Fruit fly (Drosophila melanogaster) whole organism, embryonic: Measurements from ENCODE around the gene Lsd-1.

ENCODE experiments used
- Adf1 ChIP-seq: fragments of 200-800 bp; sonication (Bioruptor generic); IDR thresholded peaks from 2 replicates; pipeline ENCODE4 v1.3.6; 2022; ENCODE audit warnings: missing biosample characterization, missing genetic modification characterization
- CG10321 ChIP-seq: fragments of 200-800 bp; sonication (Bioruptor generic); IDR thresholded peaks from 2 replicates; pipeline ENCODE4 v1.3.6; 2022; ENCODE audit warnings: missing biosample characterization, missing genetic modification characterization
- CG10366 ChIP-seq: fragments of 200-800 bp; sonication (Bioruptor generic); IDR thresholded peaks from 2 replicates; pipeline ENCODE4 v1.3.6; 2022; ENCODE audit warnings: missing biosample characterization, missing genetic modification characterization
- CG10543 ChIP-seq: fragments of 200-800 bp; sonication (Bioruptor generic); optimal IDR thresholded peaks from 3 replicates; lab custom pipeline; 2017; ENCODE audit warnings: missing biosample characterization, mild to moderate bottlenecking, missing genetic modification characterization, moderate library complexity
- CG11456 ChIP-seq: fragments of 200-800 bp; sonication (Bioruptor generic); IDR thresholded peaks from 3 replicates; pipeline ENCODE4 v1.3.6; 2022; ENCODE audit warnings: missing biosample characterization, missing genetic modification characterization
- CG11723 ChIP-seq: fragments of 200-800 bp; sonication (Bioruptor generic); optimal IDR thresholded peaks from 2 replicates; lab custom pipeline; 2017; ENCODE audit warnings: missing biosample characterization, mild to moderate bottlenecking, missing genetic modification characterization
- CG12236 ChIP-seq: fragments of 200-800 bp; sonication (Bioruptor generic); optimal IDR thresholded peaks from 2 replicates; lab custom pipeline; 2016; ENCODE audit warnings: missing biosample characterization, missing genetic modification characterization
- CG13123 ChIP-seq: fragments of 200-800 bp; sonication (Bioruptor generic); optimal IDR thresholded peaks from 2 replicates; lab custom pipeline; 2016; ENCODE audit warnings: missing biosample characterization, missing genetic modification characterization
- CG14050 ChIP-seq: fragments of 200-800 bp; sonication (Bioruptor generic); IDR thresholded peaks from 3 replicates; pipeline ENCODE4 v1.3.6; 2022; ENCODE audit warnings: missing biosample characterization, missing genetic modification characterization
- CG14965 ChIP-seq: fragments of 200-800 bp; sonication (Bioruptor generic); optimal IDR thresholded peaks from 2 replicates; lab custom pipeline; 2016; ENCODE audit warnings: missing biosample characterization, missing genetic modification characterization, borderline replicate concordance
- CG17328 ChIP-seq: fragments of 200-800 bp; sonication (Bioruptor generic); IDR thresholded peaks from 2 replicates; pipeline ENCODE4 v1.3.6; 2022; ENCODE audit warnings: missing biosample characterization, missing genetic modification characterization
- CG17385 ChIP-seq: fragments of 200-800 bp; sonication (Bioruptor generic); optimal IDR thresholded peaks from 3 replicates; lab custom pipeline; 2018; ENCODE audit warnings: missing biosample characterization, mild to moderate bottlenecking, missing genetic modification characterization
- CG17912 ChIP-seq: fragments of 200-800 bp; sonication (Bioruptor generic); optimal IDR thresholded peaks from 2 replicates; lab custom pipeline; 2018; ENCODE audit warnings: missing biosample characterization, mild to moderate bottlenecking, missing genetic modification characterization
- CG18599 ChIP-seq: fragments of 200-800 bp; sonication (Bioruptor generic); optimal IDR thresholded peaks from 3 replicates; lab custom pipeline; 2017; ENCODE audit warnings: missing biosample characterization, missing genetic modification characterization, mild to moderate bottlenecking, moderate library complexity, missing genetic modification reagents
- CG2202 ChIP-seq: fragments of 200-800 bp; sonication (Bioruptor generic); optimal IDR thresholded peaks from 2 replicates; lab custom pipeline; 2018; ENCODE audit warnings: missing biosample characterization, mild to moderate bottlenecking, missing genetic modification characterization
- CG32772 ChIP-seq: fragments of 200-800 bp; sonication (Bioruptor generic); IDR thresholded peaks from 2 replicates; pipeline ENCODE4 v1.3.6; 2022; ENCODE audit warnings: missing biosample characterization, missing genetic modification characterization
- CG5180 ChIP-seq: fragments of 200-800 bp; sonication (Bioruptor generic); optimal IDR thresholded peaks from 3 replicates; lab custom pipeline; 2017; ENCODE audit warnings: missing biosample characterization, missing genetic modification characterization, mild to moderate bottlenecking, moderate library complexity, missing genetic modification reagents
- CG6272 ChIP-seq: fragments of 200-800 bp; sonication (Bioruptor generic); IDR thresholded peaks from 2 replicates; pipeline ENCODE4 v1.3.6; 2022; ENCODE audit warnings: missing biosample characterization, missing genetic modification characterization
- CG6689 ChIP-seq: fragments of 200-800 bp; sonication (Bioruptor generic); IDR thresholded peaks from 2 replicates; pipeline ENCODE4 v1.3.6; 2022; ENCODE audit warnings: missing biosample characterization, missing genetic modification characterization
- CG7963 ChIP-seq: fragments of 200-800 bp; sonication (Bioruptor generic); IDR thresholded peaks from 3 replicates; pipeline ENCODE4 v1.3.6; 2022; ENCODE audit warnings: missing biosample characterization, missing genetic modification characterization; ENCODE audit not compliant: partially characterized antibody
- CG8089 ChIP-seq: fragments of 200-800 bp; sonication (Bioruptor generic); optimal IDR thresholded peaks from 3 replicates; lab custom pipeline; 2016; ENCODE audit warnings: missing biosample characterization, missing genetic modification characterization
- CG9727 ChIP-seq: fragments of 200-800 bp; sonication (Bioruptor generic); optimal IDR thresholded peaks from 3 replicates; lab custom pipeline; 2017; ENCODE audit warnings: missing biosample characterization, mild to moderate bottlenecking, missing genetic modification characterization
- CG9932 ChIP-seq: fragments of 200-800 bp; sonication (Bioruptor generic); IDR thresholded peaks from 2 replicates; pipeline ENCODE4 v1.3.6; 2022; ENCODE audit warnings: missing biosample characterization, missing genetic modification characterization
- CHES-1-like ChIP-seq: fragments of 200-800 bp; sonication (Bioruptor generic); optimal IDR thresholded peaks from 2 replicates; lab custom pipeline; 2016; ENCODE audit warnings: missing biosample characterization, missing genetic modification characterization
- Dfd ChIP-seq, 2 experiments: fragments of >200 bp; optimal IDR thresholded peaks; 2 replicates each; lab custom pipeline; 2017; ENCODE audit warnings: missing biosample characterization in 2 of 2, missing genetic modification characterization in 2 of 2
- HHEX ChIP-seq: fragments of 200-800 bp; sonication (Bioruptor generic); optimal IDR thresholded peaks from 3 replicates; lab custom pipeline; 2017; ENCODE audit warnings: missing biosample characterization, mild to moderate bottlenecking, missing genetic modification characterization, missing genetic modification reagents
- Hr39 ChIP-seq: fragments of >200 bp; optimal IDR thresholded peaks from 2 replicates; lab custom pipeline; 2017
- Hsf ChIP-seq: fragments of 200-800 bp; sonication (Bioruptor generic); optimal IDR thresholded peaks from 3 replicates; lab custom pipeline; 2016; ENCODE audit warnings: missing biosample characterization, missing genetic modification characterization
- Oaz ChIP-seq: fragments of 200-800 bp; sonication (Bioruptor generic); IDR thresholded peaks from 2 replicates; pipeline ENCODE4 v1.3.6; 2022; ENCODE audit warnings: missing biosample characterization, missing genetic modification characterization
- Rfx ChIP-seq: fragments of 200-800 bp; sonication (Bioruptor generic); IDR thresholded peaks from 2 replicates; pipeline ENCODE4 v1.3.6; 2022; ENCODE audit warnings: missing biosample characterization, missing genetic modification characterization
- Rx ChIP-seq: fragments of 200-800 bp; sonication (Bioruptor generic); IDR thresholded peaks from 2 replicates; pipeline ENCODE4 v1.3.6; 2022; ENCODE audit warnings: missing biosample characterization, missing genetic modification characterization
- Tbp ChIP-seq: fragments of >200 bp; optimal IDR thresholded peaks from 2 replicates; lab custom pipeline; 2018; ENCODE audit warnings: missing biosample characterization, missing genetic modification characterization
- Trl ChIP-seq, 3 experiments: fragments of >200 bp in 2 of 3; fragments of 200-800 bp in 1 of 3; sonication (Bioruptor generic) in 1 of 3; optimal IDR thresholded peaks; 2 replicates in 1 of 3; 3 replicates in 2 of 3; lab custom pipeline; 2016 to 2017; ENCODE audit warnings: missing biosample characterization in 1 of 3, missing genetic modification characterization in 1 of 3
- ase ChIP-seq: fragments of 200-800 bp; sonication (Bioruptor generic); IDR thresholded peaks from 3 replicates; pipeline ENCODE4 v1.3.6; 2022; ENCODE audit warnings: missing biosample characterization, missing genetic modification characterization
- bowl ChIP-seq: fragments of 200-800 bp; sonication (Bioruptor generic); IDR thresholded peaks from 2 replicates; pipeline ENCODE4 v1.3.6; 2022; ENCODE audit warnings: missing biosample characterization, missing genetic modification characterization
- chm ChIP-seq: fragments of 200-800 bp; sonication (Bioruptor generic); IDR thresholded peaks from 2 replicates; pipeline ENCODE4 v1.3.6; 2022; ENCODE audit warnings: missing biosample characterization, missing genetic modification characterization
- corto ChIP-seq: fragments of 200-800 bp; sonication (Bioruptor generic); optimal IDR thresholded peaks from 2 replicates; lab custom pipeline; 2016; ENCODE audit warnings: missing biosample characterization, mild to moderate bottlenecking, missing genetic modification characterization, moderate library complexity
- fd3F ChIP-seq: fragments of 200-800 bp; sonication (Bioruptor generic); optimal IDR thresholded peaks from 2 replicates; lab custom pipeline; 2018; ENCODE audit warnings: missing biosample characterization, mild to moderate bottlenecking, missing genetic modification characterization, moderate library complexity
- fru ChIP-seq: fragments of >200 bp; optimal IDR thresholded peaks from 2 replicates; lab custom pipeline; 2017
- ftz-f1 ChIP-seq: fragments of 200-800 bp; sonication (Bioruptor generic); optimal IDR thresholded peaks from 2 replicates; lab custom pipeline; 2016; ENCODE audit warnings: missing biosample characterization, missing genetic modification characterization
- gfzf ChIP-seq: fragments of 200-800 bp; sonication (Bioruptor generic); optimal IDR thresholded peaks from 2 replicates; lab custom pipeline; 2016; ENCODE audit warnings: missing biosample characterization, mild to moderate bottlenecking, missing genetic modification characterization, moderate library complexity
- grn ChIP-seq: fragments of 200-800 bp; sonication (Bioruptor generic); optimal IDR thresholded peaks from 3 replicates; lab custom pipeline; 2017; ENCODE audit warnings: missing biosample characterization, missing genetic modification characterization
- ken ChIP-seq: fragments of 200-800 bp; sonication (Bioruptor generic); IDR thresholded peaks from 3 replicates; pipeline ENCODE4 v1.3.6; 2022; ENCODE audit warnings: missing biosample characterization, missing genetic modification characterization
- lilli ChIP-seq: fragments of 200-800 bp; sonication (Bioruptor generic); optimal IDR thresholded peaks from 3 replicates; lab custom pipeline; 2016; ENCODE audit warnings: missing biosample characterization, missing genetic modification characterization
- lov ChIP-seq, 2 experiments: fragments of 200-800 bp in 1 of 2; fragments of >200 bp in 1 of 2; sonication (Bioruptor generic) in 1 of 2; IDR thresholded peaks in 1 of 2; optimal IDR thresholded peaks in 1 of 2; 2 replicates in 1 of 2; 3 replicates in 1 of 2; pipeline versions ENCODE4 v1.3.6 to Lab custom; 2017 to 2022; ENCODE audit warnings: missing biosample characterization in 1 of 2, missing genetic modification characterization in 1 of 2
- otp ChIP-seq: fragments of 200-800 bp; sonication (Bioruptor generic); IDR thresholded peaks from 3 replicates; pipeline ENCODE4, ENCODE4 v1.3.6; 2022; ENCODE audit warnings: missing biosample characterization, missing genetic modification characterization
- salm ChIP-seq: fragments of 200-800 bp; sonication (Bioruptor generic); optimal IDR thresholded peaks from 2 replicates; lab custom pipeline; 2018; ENCODE audit warnings: missing biosample characterization, mild to moderate bottlenecking, missing genetic modification characterization
- sug ChIP-seq: fragments of 200-800 bp; optimal IDR thresholded peaks from 2 replicates; lab custom pipeline; 2019; ENCODE audit warnings: missing biosample characterization, mild to moderate bottlenecking, missing genetic modification characterization, moderate library complexity
- unc-4 ChIP-seq: fragments of 200-800 bp; sonication (Bioruptor generic); IDR thresholded peaks from 2 replicates; pipeline ENCODE4 v1.3.6; 2022; ENCODE audit warnings: missing biosample characterization, missing genetic modification characterization; ENCODE audit not compliant: partially characterized antibody
- wor ChIP-seq: fragments of 200-800 bp; sonication (Bioruptor generic); IDR thresholded peaks from 2 replicates; pipeline ENCODE4 v1.3.6; 2022; ENCODE audit warnings: missing biosample characterization, missing genetic modification characterization
- zfh1 ChIP-seq: fragments of 200-800 bp; sonication (Bioruptor generic); IDR thresholded peaks from 3 replicates; pipeline ENCODE4 v1.3.6; 2022; ENCODE audit warnings: missing biosample characterization, missing genetic modification characterization

Gene Lsd-1

DNA sequence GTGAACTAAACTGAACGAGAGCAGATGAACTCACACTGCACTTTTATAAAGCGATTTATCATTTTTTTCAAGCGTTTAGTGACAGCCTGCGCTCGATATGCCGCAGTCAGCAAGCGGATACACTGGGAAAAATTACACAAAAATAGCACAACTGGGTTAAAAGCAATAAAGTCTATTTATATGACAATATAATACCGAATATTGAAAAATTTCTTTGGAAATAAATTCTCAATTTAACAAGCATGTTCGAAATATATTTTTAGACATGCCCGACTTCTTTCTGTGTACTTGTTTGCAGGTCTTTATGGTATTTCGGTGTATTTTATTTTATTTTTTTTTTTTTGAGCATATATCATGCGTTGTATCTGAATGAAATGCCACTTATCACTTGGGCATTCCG, 49.8 kb upstream of the Lsd-1 start (continued):
- no peak for TF ChIP-seq CG7963 (GFP tag; lab: Robert Waterston, UW)
- 0 out of 2 replicates have a peak, but pooled peaks have one; percentile 13 for TF ChIP-seq Rx (GFP tag; lab: Robert Waterston, UW)
- TF ChIP-seq fd3F (GFP tag; lab: Kevin White, UChicago): peak; percentile 40
- TF ChIP-seq CG11723 (GFP tag; lab: Kevin White, UChicago): no peak
- no peak for TF ChIP-seq Hr39 (lab: Kevin White, UChicago)
- no peak for TF ChIP-seq CG10321 (GFP tag; lab: Robert Waterston, UW)
- peak; percentile 5 for TF ChIP-seq sug (tag; lab: Kevin White, UChicago)
- TF ChIP-seq CG12236: no peak
- no peak for TF ChIP-seq CHES-1-like
- no peak for TF ChIP-seq unc-4 (GFP tag; lab: Robert Waterston, UW)
- peak; percentile 49 for TF ChIP-seq lilli (GFP tag; lab: Kevin White, UChicago)
- TF ChIP-seq ken: peak; percentile 75; the same call in 2 of the 3 replicates
- TF ChIP-seq zfh1 (GFP tag; lab: Robert Waterston, UW): peak; percentile 57; the same call in 2 of the 3 replicates
- peak; percentile 33; the same call in 1 of the 2 replicates for TF ChIP-seq Rfx (GFP tag; lab: Robert Waterston, UW)
- no peak for TF ChIP-seq Tbp (GFP tag; lab: Kevin White, UChicago)
- TF ChIP-seq salm (tag; lab: Kevin White, UChicago): peak; percentile 56
- TF ChIP-seq CG10366 (GFP tag; lab: Robert Waterston, UW): peak; percentile 58
- TF ChIP-seq HHEX (GFP tag; lab: Kevin White, UChicago): peak; percentile 43
- TF ChIP-seq ase (GFP tag; lab: Robert Waterston, UW): 0 out of 3 replicates have a peak, but pooled peaks have one; percentile 46
- peak; percentile 70; the same call in 2 of the 3 replicates for TF ChIP-seq otp (GFP tag; lab: Robert Waterston, UW)
- no peak for TF ChIP-seq Dfd (GFP tag; optimal IDR thresholded peaks at IDR 0.05; lab: Kevin White, UChicago)
- TF ChIP-seq grn (GFP tag; lab: Kevin White, UChicago): no peak
- no peak for TF ChIP-seq Trl (optimal IDR thresholded peaks at IDR 0.05; lab: Kevin White, UChicago)
- peak; percentile 49 for TF ChIP-seq Trl (GFP tag; optimal IDR thresholded peaks at IDR 0.05; lab: Kevin White, UChicago)
- no peak for TF ChIP-seq fru (lab: Kevin White, UChicago)
- peak; percentile 46; the same call in 1 of the 2 replicates for TF ChIP-seq wor (GFP tag; lab: Robert Waterston, UW)
- TF ChIP-seq lov (optimal IDR thresholded peaks at IDR 0.05; lab: Kevin White, UChicago): no peak
- TF ChIP-seq lov (GFP tag; IDR thresholded peaks at IDR 0.05; lab: Robert Waterston, UW): peak; percentile 69; the same call in 1 of the 3 replicates
- no peak for TF ChIP-seq Adf1 (GFP tag; lab: Robert Waterston, UW)
- TF ChIP-seq corto (GFP tag; lab: Kevin White, UChicago): peak; percentile 36
- no peak for TF ChIP-seq CG10543
- TF ChIP-seq ftz-f1 (GFP tag; lab: Kevin White, UChicago): no peak
- TF ChIP-seq CG14050 (GFP tag; lab: Robert Waterston, UW): no peak
- TF ChIP-seq CG2202 (tag; lab: Kevin White, UChicago): peak; percentile 29
- TF ChIP-seq gfzf: no peak
- TF ChIP-seq Hsf (GFP tag; lab: Kevin White, UChicago): peak; percentile 57
- TF ChIP-seq CG9727 (GFP tag; lab: Kevin White, UChicago): peak; percentile 64
- peak; percentile 58 for TF ChIP-seq CG17385 (GFP tag; lab: Kevin White, UChicago)
- no peak for TF ChIP-seq CG17912
- peak; percentile 34 for TF ChIP-seq CG13123
- TF ChIP-seq CG6272 (GFP tag; lab: Robert Waterston, UW): no peak
- TF ChIP-seq CG9932 (GFP tag; lab: Robert Waterston, UW): no peak
- TF ChIP-seq chm (GFP tag; lab: Robert Waterston, UW): peak; percentile 58; the same call in 1 of the 2 replicates
- no peak for TF ChIP-seq CG5180 (GFP tag; lab: Kevin White, UChicago)
- TF ChIP-seq CG18599 (GFP tag; lab: Kevin White, UChicago): peak; percentile 34
- no peak for TF ChIP-seq CG14965 (GFP tag; lab: Kevin White, UChicago)
- TF ChIP-seq CG8089 (GFP tag; lab: Kevin White, UChicago): peak; percentile 16
- peak; percentile 70 for TF ChIP-seq CG17328 (GFP tag; lab: Robert Waterston, UW)
- TF ChIP-seq bowl: no peak
- peak; percentile 68 for TF ChIP-seq CG32772 (GFP tag; lab: Robert Waterston, UW)
- no peak for TF ChIP-seq CG11456 (GFP tag; lab: Robert Waterston, UW)
- peak; percentile 54 for TF ChIP-seq Oaz (GFP tag; lab: Robert Waterston, UW)
- TF ChIP-seq CG6689: 0 out of 2 replicates have a peak, but pooled peaks have one; percentile 21
